Fruit fly (Drosophila melanogaster) Kc167 (cell line): ENCODE results near the gene Ccdc114.

Experiments used
- Myc ChIP-seq: fragments of >200 bp; optimal IDR thresholded peaks from 2 replicates; lab custom pipeline; 2017; ENCODE audit warnings: missing external identifiers
- Sin3A ChIP-seq: fragments of >200 bp; optimal IDR thresholded peaks from 2 replicates; lab custom pipeline; 2018; ENCODE audit warnings: missing external identifiers
- h ChIP-seq: fragments of >200 bp; optimal IDR thresholded peaks from 3 replicates; lab custom pipeline; 2018; ENCODE audit warnings: missing external identifiers
- insv ChIP-seq: fragments of >200 bp; optimal IDR thresholded peaks from 3 replicates; lab custom pipeline; 2018; ENCODE audit warnings: missing external identifiers
- psq ChIP-seq: fragments of >200 bp; optimal IDR thresholded peaks from 2 replicates; lab custom pipeline; 2017; ENCODE audit warnings: missing external identifiers
- ttk ChIP-seq: sonication (Bioruptor generic); optimal IDR thresholded peaks from 2 replicates; lab custom pipeline; 2017; ENCODE audit warnings: missing external identifiers

- TF ChIP-seq h (lab: Kevin White, UChicago) (no peak), Myc (no peak), ttk (no peak), psq (lab: Kevin White, UChicago) (no peak), Sin3A (lab: Kevin White, UChicago) (no peak), insv (lab: Kevin White, UChicago) (no peak)
Measured at dm6 chr3R:16594056-16594858, 30.3 kb downstream of the Ccdc114 start, which contains the start of gene CG14892.
